Worm (Caenorhabditis elegans) whole organism, mixed stage, embryonic: Measurements from ENCODE around the gene Y38H6C.23.

Experiments used
- M03D4.4 ChIP-seq: sonication (generic microtip); optimal IDR thresholded peaks from 2 replicates; lab custom pipeline; 2017; ENCODE audit warnings: mild to moderate bottlenecking, missing genetic modification characterization, missing compliant biosample characterization
- bed-3 ChIP-seq: fragments of 200-800 bp; sonication (Bioruptor generic); optimal IDR thresholded peaks from 3 replicates; lab custom pipeline; 2018; ENCODE audit warnings: mild to moderate bottlenecking, missing genetic modification characterization, moderate library complexity, missing compliant biosample characterization
- blmp-1 ChIP-seq: fragments of 150-350 bp; optimal IDR thresholded peaks from 2 replicates; lab custom pipeline; 2014; ENCODE audit warnings: missing biosample characterization, missing genetic modification characterization
- ceh-39 ChIP-seq: fragments of 150-350 bp; optimal IDR thresholded peaks from 2 replicates; lab custom pipeline; 2014; ENCODE audit warnings: missing biosample characterization, missing genetic modification characterization
- ceh-43 ChIP-seq: fragments of 200-800 bp; sonication (Bioruptor generic); optimal IDR thresholded peaks from 2 replicates; lab custom pipeline; 2018; ENCODE audit warnings: mild to moderate bottlenecking, missing genetic modification characterization, moderate library complexity, missing compliant biosample characterization
- ceh-83 ChIP-seq: fragments of 200-800 bp; sonication (Bioruptor generic); optimal IDR thresholded peaks from 2 replicates; lab custom pipeline; 2018; ENCODE audit warnings: mild to moderate bottlenecking, missing genetic modification characterization, missing compliant biosample characterization
- ces-1 ChIP-seq: fragments of 150-350 bp; optimal IDR thresholded peaks from 2 replicates; lab custom pipeline; 2014; ENCODE audit warnings: missing biosample characterization, missing genetic modification reagents, missing genetic modification characterization
- cnd-1 ChIP-seq: fragments of 200-800 bp; sonication (Bioruptor generic); optimal IDR thresholded peaks from 2 replicates; lab custom pipeline; 2018; ENCODE audit warnings: mild to moderate bottlenecking, missing genetic modification characterization, missing compliant biosample characterization
- drap-1 ChIP-seq: fragments of 200-800 bp; sonication (Bioruptor generic); optimal IDR thresholded peaks from 3 replicates; lab custom pipeline; 2018; ENCODE audit warnings: mild to moderate bottlenecking, missing genetic modification characterization, missing compliant biosample characterization
- elt-1 ChIP-seq: sonication (generic microtip); optimal IDR thresholded peaks from 2 replicates; lab custom pipeline; 2017; ENCODE audit warnings: missing genetic modification characterization, mild to moderate bottlenecking, missing compliant biosample characterization, antibody characterized with exemption, moderate library complexity, borderline replicate concordance; ENCODE audit not compliant: insufficient read depth
- elt-3 ChIP-seq: fragments of 150-350 bp; optimal IDR thresholded peaks from 2 replicates; lab custom pipeline; 2014; ENCODE audit warnings: missing biosample characterization, missing genetic modification characterization
- flh-1 ChIP-seq: fragments of 200-800 bp; sonication (Bioruptor generic); optimal IDR thresholded peaks from 2 replicates; lab custom pipeline; 2018; ENCODE audit warnings: mild to moderate bottlenecking, missing genetic modification characterization, moderate library complexity, missing compliant biosample characterization
- ham-2 ChIP-seq: fragments of 200-800 bp; sonication (Bioruptor generic); optimal IDR thresholded peaks from 2 replicates; lab custom pipeline; 2018; ENCODE audit warnings: mild to moderate bottlenecking, missing genetic modification characterization, missing compliant biosample characterization
- hlh-1 ChIP-seq: fragments of 150-350 bp; optimal IDR thresholded peaks from 2 replicates; lab custom pipeline; 2014; ENCODE audit warnings: missing biosample characterization, missing genetic modification reagents, missing genetic modification characterization
- lin-13 ChIP-seq: fragments of 150-350 bp; optimal IDR thresholded peaks from 2 replicates; lab custom pipeline; 2014; ENCODE audit warnings: missing biosample characterization, missing genetic modification characterization
- lin-32 ChIP-seq: fragments of 200-800 bp; sonication (Bioruptor generic); optimal IDR thresholded peaks from 2 replicates; lab custom pipeline; 2018; ENCODE audit warnings: mild to moderate bottlenecking, missing genetic modification characterization, missing compliant biosample characterization
- lsy-2 ChIP-seq: fragments of 150-350 bp; optimal IDR thresholded peaks from 2 replicates; lab custom pipeline; 2014; ENCODE audit warnings: missing biosample characterization, missing genetic modification characterization
- mep-1 ChIP-seq: fragments of 150-350 bp; optimal IDR thresholded peaks from 2 replicates; lab custom pipeline; 2017; ENCODE audit warnings: missing biosample characterization, missing genetic modification reagents, missing genetic modification characterization, inconsistent platforms
- nhr-12 ChIP-seq: fragments of 150-350 bp; optimal IDR thresholded peaks from 2 replicates; lab custom pipeline; 2014; ENCODE audit warnings: missing biosample characterization, missing genetic modification characterization
- nhr-2 ChIP-seq: fragments of 150-350 bp; optimal IDR thresholded peaks from 2 replicates; lab custom pipeline; 2014; ENCODE audit warnings: missing biosample characterization, missing genetic modification characterization
- nhr-237 ChIP-seq: fragments of 150-350 bp; optimal IDR thresholded peaks from 2 replicates; lab custom pipeline; 2014; ENCODE audit warnings: missing biosample characterization, missing genetic modification characterization
- nhr-28 ChIP-seq: fragments of 150-350 bp; optimal IDR thresholded peaks from 2 replicates; lab custom pipeline; 2014; ENCODE audit warnings: missing biosample characterization, missing genetic modification characterization
- nhr-76 ChIP-seq: sonication (generic microtip); optimal IDR thresholded peaks from 2 replicates; lab custom pipeline; 2017; ENCODE audit warnings: missing biosample characterization, missing genetic modification characterization
- pha-4 ChIP-seq: fragments of 150-350 bp; optimal IDR thresholded peaks from 2 replicates; lab custom pipeline; 2018; ENCODE audit warnings: missing biosample characterization, missing genetic modification reagents, missing genetic modification characterization
- sem-2 ChIP-seq: fragments of 200-800 bp; sonication (Bioruptor generic); optimal IDR thresholded peaks from 2 replicates; lab custom pipeline; 2018; ENCODE audit warnings: mild to moderate bottlenecking, missing genetic modification characterization, missing compliant biosample characterization
- snpc-4 ChIP-seq: fragments of 150-350 bp; optimal IDR thresholded peaks from 2 replicates; lab custom pipeline; 2014; ENCODE audit warnings: missing biosample characterization, missing genetic modification characterization
- sptf-1 ChIP-seq: sonication (generic microtip); optimal IDR thresholded peaks from 2 replicates; lab custom pipeline; 2017; ENCODE audit warnings: mild to moderate bottlenecking, missing genetic modification characterization, moderate library complexity, missing compliant biosample characterization
- tbx-8 ChIP-seq: fragments of 200-800 bp; sonication (Bioruptor generic); optimal IDR thresholded peaks from 2 replicates; lab custom pipeline; 2018; ENCODE audit warnings: mild to moderate bottlenecking, missing genetic modification characterization, moderate library complexity, missing compliant biosample characterization
- unc-39 ChIP-seq: fragments of 150-350 bp; optimal IDR thresholded peaks from 2 replicates; lab custom pipeline; 2014; ENCODE audit warnings: missing biosample characterization, missing genetic modification characterization
- unc-62 ChIP-seq: fragments of 150-350 bp; optimal IDR thresholded peaks from 2 replicates; lab custom pipeline; 2014; ENCODE audit warnings: missing biosample characterization, missing genetic modification reagents, missing genetic modification characterization
- zip-8 ChIP-seq: fragments of 150-350 bp; optimal IDR thresholded peaks from 2 replicates; lab custom pipeline; 2014; ENCODE audit warnings: missing biosample characterization, missing genetic modification characterization
- ztf-11 ChIP-seq: fragments of 150-350 bp; optimal IDR thresholded peaks from 2 replicates; lab custom pipeline; 2014; ENCODE audit warnings: missing biosample characterization, missing genetic modification characterization

Gene Y38H6C.23

ce11 chrV:20551096-20551495 lies 5.1 kb downstream of the Y38H6C.23 start, which contains the start of gene Y38H6C.20:
Gene Y38H6C.20, minus strand, starts transcription at chrV:20551196.
- no peak for TF ChIP-seq blmp-1 (tag; lab: Kevin White, UChicago)
- no peak for TF ChIP-seq elt-3 (tag; lab: Kevin White, UChicago)
- no peak for TF ChIP-seq pha-4 (tag; lab: Kevin White, UChicago)
- no peak for TF ChIP-seq ceh-43 (GFP tag; lab: Kevin White, UChicago)
- TF ChIP-seq, all 35 proteins: peak for 0

ce11 chrV:20547048-20547447 lies 9.1 kb downstream of the Y38H6C.23 start, which contains the start of gene Y38H6C.18:
Gene Y38H6C.18, minus strand, starts transcription at chrV:20547148.
- no peak for TF ChIP-seq bed-3 (GFP tag; lab: Kevin White, UChicago)
- TF ChIP-seq sptf-1 (tag; lab: Kevin White, UChicago) = no peak
- no peak for TF ChIP-seq blmp-1 (tag; lab: Kevin White, UChicago)
- no peak for TF ChIP-seq M03D4.4 (tag; lab: Kevin White, UChicago)
- no peak for TF ChIP-seq tbx-8 (GFP tag; lab: Kevin White, UChicago)
- no peak for TF ChIP-seq snpc-4

ce11 chrV:20545742-20546141 lies 10.4 kb downstream of the Y38H6C.23 start:
- no peak for TF ChIP-seq lsy-2 (tag; lab: Kevin White, UChicago)
- no peak for TF ChIP-seq ztf-11 (tag; lab: Kevin White, UChicago)
- no peak for TF ChIP-seq blmp-1 (tag; lab: Kevin White, UChicago)
- no peak for TF ChIP-seq zip-8 (tag; lab: Kevin White, UChicago)
- TF ChIP-seq nhr-28 (tag; lab: Kevin White, UChicago) = no peak
- TF ChIP-seq cnd-1 = no peak
- no peak for TF ChIP-seq ceh-43 (GFP tag; lab: Kevin White, UChicago)
- TF ChIP-seq ces-1 (GFP tag; lab: Kevin White, UChicago) = no peak
- no peak for TF ChIP-seq unc-39 (tag; lab: Kevin White, UChicago)
- no peak for TF ChIP-seq M03D4.4 (tag; lab: Kevin White, UChicago)
- no peak for TF ChIP-seq mep-1 (tag; lab: Kevin White, UChicago)
- TF ChIP-seq sptf-1 (tag; lab: Kevin White, UChicago) = no peak
- no peak for TF ChIP-seq ceh-39 (tag; lab: Kevin White, UChicago)
- no peak for TF ChIP-seq elt-3 (tag; lab: Kevin White, UChicago)
- TF ChIP-seq hlh-1 = no peak
- no peak for TF ChIP-seq flh-1 (GFP tag; lab: Kevin White, UChicago)

ce11 chrV:20544610-20545009 lies 11.6 kb downstream of the Y38H6C.23 start:
- TF ChIP-seq nhr-2 (tag; lab: Kevin White, UChicago) (no peak), nhr-12 (tag; lab: Kevin White, UChicago) (no peak), lin-32 (no peak), ceh-43 (GFP tag; lab: Kevin White, UChicago) (no peak), M03D4.4 (tag; lab: Kevin White, UChicago) (no peak), bed-3 (GFP tag; lab: Kevin White, UChicago) (no peak), cnd-1 (no peak), unc-62 (GFP tag; lab: Kevin White, UChicago) (no peak), lin-13 (no peak), pha-4 (tag; lab: Kevin White, UChicago) (no peak), blmp-1 (tag; lab: Kevin White, UChicago) (no peak), drap-1 (GFP tag; lab: Kevin White, UChicago) (no peak), lsy-2 (tag; lab: Kevin White, UChicago) (no peak), unc-39 (tag; lab: Kevin White, UChicago) (no peak), ham-2 (GFP tag; lab: Kevin White, UChicago) (no peak), ceh-83 (GFP tag; lab: Kevin White, UChicago) (no peak)

ce11 chrV:20544092-20544491 lies 12.1 kb downstream of the Y38H6C.23 start, which contains the start of gene slc-36.3:
Gene slc-36.3, minus strand, starts transcription at chrV:20544192.
- no peak for TF ChIP-seq nhr-12 (tag; lab: Kevin White, UChicago)
- no peak for TF ChIP-seq unc-62 (GFP tag; lab: Kevin White, UChicago)
- TF ChIP-seq ztf-11 (tag; lab: Kevin White, UChicago) = no peak
- no peak for TF ChIP-seq blmp-1 (tag; lab: Kevin White, UChicago)
- TF ChIP-seq pha-4 (tag; lab: Kevin White, UChicago) = no peak
- no peak for TF ChIP-seq sptf-1 (tag; lab: Kevin White, UChicago)
- TF ChIP-seq, all 35 proteins: peak for 0

DNA sequence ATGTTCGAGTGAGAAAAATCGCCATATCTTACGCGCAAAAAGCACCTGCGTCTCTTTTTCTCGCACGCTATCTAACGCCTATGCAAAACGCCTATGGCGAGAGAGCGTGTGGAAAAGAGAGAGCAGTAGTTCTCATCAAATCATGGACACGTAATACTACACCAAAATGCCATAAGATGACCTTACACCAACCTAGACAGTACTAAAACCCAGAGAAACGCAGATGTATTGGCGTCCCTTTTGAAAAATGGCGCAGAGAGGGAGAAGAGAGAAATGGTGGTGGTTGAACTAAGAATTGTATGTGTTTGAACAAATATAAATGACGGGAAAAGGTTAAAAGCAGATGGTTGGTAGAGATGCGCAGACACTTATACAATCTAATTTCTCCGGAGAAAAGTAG lies 17.1 kb downstream of the Y38H6C.23 start, which contains the start of gene Y38H6C.16:
Y38H6C.16 (minus strand) TSS at position 293 of the 400 bp plus-strand sequence.
- no peak for TF ChIP-seq tbx-8 (GFP tag; lab: Kevin White, UChicago)
- TF ChIP-seq flh-1 (GFP tag; lab: Kevin White, UChicago) = no peak
- no peak for TF ChIP-seq hlh-1
- TF ChIP-seq zip-8 (tag; lab: Kevin White, UChicago) = no peak
- no peak for TF ChIP-seq nhr-237 (tag; lab: Kevin White, UChicago)
- TF ChIP-seq nhr-2 (tag; lab: Kevin White, UChicago) = no peak
- TF ChIP-seq M03D4.4 (tag; lab: Kevin White, UChicago) = no peak
- TF ChIP-seq lsy-2 (tag; lab: Kevin White, UChicago) = no peak
- no peak for TF ChIP-seq ces-1 (GFP tag; lab: Kevin White, UChicago)
- no peak for TF ChIP-seq elt-3 (tag; lab: Kevin White, UChicago)
- no peak for TF ChIP-seq ceh-39 (tag; lab: Kevin White, UChicago)
- TF ChIP-seq sem-2 (GFP tag; lab: Kevin White, UChicago) = no peak
- no peak for TF ChIP-seq elt-1
- no peak for TF ChIP-seq unc-39 (tag; lab: Kevin White, UChicago)
- no peak for TF ChIP-seq ztf-11 (tag; lab: Kevin White, UChicago)
- no peak for TF ChIP-seq lin-13
- TF ChIP-seq nhr-76 (tag; lab: Kevin White, UChicago) = no peak
- no peak for TF ChIP-seq pha-4 (tag; lab: Kevin White, UChicago)
